Fruit fly (Drosophila melanogaster) whole organism, embryonic: ENCODE measurements around the gene Arv1.
A peak's percentile ranks its signal among the peaks of the same experiment; 100 is the strongest.

Source experiments
- CG1024 ChIP-seq: fragments of 200-800 bp; sonication (Bioruptor generic); IDR thresholded peaks from 2 replicates; pipeline ENCODE4 v1.3.6; 2022; ENCODE audit warnings: missing biosample characterization, missing genetic modification characterization
- CG10267 ChIP-seq: fragments of 200-800 bp; sonication (Bioruptor generic); optimal IDR thresholded peaks from 2 replicates; lab custom pipeline; 2018; ENCODE audit warnings: missing biosample characterization, mild to moderate bottlenecking, missing genetic modification characterization, moderate library complexity
- CG10366 ChIP-seq: fragments of 200-800 bp; sonication (Bioruptor generic); IDR thresholded peaks from 2 replicates; pipeline ENCODE4 v1.3.6; 2022; ENCODE audit warnings: missing biosample characterization, missing genetic modification characterization
- CG11085 ChIP-seq: fragments of 200-800 bp; sonication (Bioruptor generic); IDR thresholded peaks from 2 replicates; pipeline ENCODE4 v1.3.6; 2022; ENCODE audit warnings: missing biosample characterization, missing genetic modification characterization
- CG11456 ChIP-seq: fragments of 200-800 bp; sonication (Bioruptor generic); IDR thresholded peaks from 3 replicates; pipeline ENCODE4 v1.3.6; 2022; ENCODE audit warnings: missing biosample characterization, missing genetic modification characterization
- CG12219 ChIP-seq: fragments of 200-800 bp; sonication (Bioruptor generic); optimal IDR thresholded peaks from 3 replicates; lab custom pipeline; 2018; ENCODE audit warnings: missing biosample characterization, mild to moderate bottlenecking, missing genetic modification characterization
- CG14014 ChIP-seq: fragments of 200-800 bp; sonication (Bioruptor generic); IDR thresholded peaks from 2 replicates; pipeline ENCODE4 v1.3.6; 2022; ENCODE audit warnings: missing biosample characterization, missing genetic modification characterization
- CG14667 ChIP-seq: fragments of 200-800 bp; sonication (Bioruptor generic); IDR thresholded peaks from 2 replicates; pipeline ENCODE4 v1.3.6; 2022; ENCODE audit warnings: missing biosample characterization, missing genetic modification characterization
- CG15479 ChIP-seq: fragments of 200-800 bp; sonication (Bioruptor generic); optimal IDR thresholded peaks from 3 replicates; lab custom pipeline; 2019; ENCODE audit warnings: missing biosample characterization, mild to moderate bottlenecking, missing genetic modification characterization, moderate library complexity
- CG1647 ChIP-seq: fragments of 200-800 bp; sonication (Bioruptor generic); optimal IDR thresholded peaks from 3 replicates; lab custom pipeline; 2016; ENCODE audit warnings: missing biosample characterization, missing genetic modification characterization
- CG16815 ChIP-seq: fragments of 200-800 bp; sonication (Bioruptor generic); optimal IDR thresholded peaks from 3 replicates; lab custom pipeline; 2017; ENCODE audit warnings: missing biosample characterization, mild to moderate bottlenecking, missing genetic modification characterization
- CG17361 ChIP-seq: fragments of 200-800 bp; sonication (Bioruptor generic); IDR thresholded peaks from 3 replicates; pipeline ENCODE4 v1.3.6; 2022; ENCODE audit warnings: missing biosample characterization, missing genetic modification characterization
- CG17829 ChIP-seq: fragments of 200-800 bp; optimal IDR thresholded peaks from 2 replicates; lab custom pipeline; 2019; ENCODE audit warnings: missing biosample characterization, mild to moderate bottlenecking, missing genetic modification characterization, moderate library complexity
- CG2116 ChIP-seq: fragments of 200-800 bp; sonication (Bioruptor generic); optimal IDR thresholded peaks from 3 replicates; lab custom pipeline; 2018; ENCODE audit warnings: missing biosample characterization, mild to moderate bottlenecking, missing genetic modification characterization
- CG3065 ChIP-seq: fragments of 200-800 bp; sonication (Bioruptor generic); optimal IDR thresholded peaks from 2 replicates; lab custom pipeline; 2016; ENCODE audit warnings: missing biosample characterization, missing genetic modification characterization
- CG31365 ChIP-seq: fragments of 200-800 bp; sonication (Bioruptor generic); optimal IDR thresholded peaks from 2 replicates; lab custom pipeline; 2018; ENCODE audit warnings: missing biosample characterization, mild to moderate bottlenecking, missing genetic modification characterization
- CG3838 ChIP-seq: fragments of 200-800 bp; sonication (Bioruptor generic); optimal IDR thresholded peaks from 3 replicates; lab custom pipeline; 2016; ENCODE audit warnings: missing biosample characterization, missing genetic modification characterization
- CG6272 ChIP-seq: fragments of 200-800 bp; sonication (Bioruptor generic); IDR thresholded peaks from 2 replicates; pipeline ENCODE4 v1.3.6; 2022; ENCODE audit warnings: missing biosample characterization, missing genetic modification characterization
- CG6854 ChIP-seq: fragments of 200-800 bp; sonication (Bioruptor generic); optimal IDR thresholded peaks from 3 replicates; lab custom pipeline; 2017; ENCODE audit warnings: missing biosample characterization, mild to moderate bottlenecking, missing genetic modification characterization
- CG7271 ChIP-seq: fragments of 200-800 bp; sonication (Bioruptor generic); optimal IDR thresholded peaks from 2 replicates; lab custom pipeline; 2018; ENCODE audit warnings: missing biosample characterization, mild to moderate bottlenecking, missing genetic modification characterization, moderate library complexity
- CG7839 ChIP-seq: fragments of 200-800 bp; sonication (Bioruptor generic); optimal IDR thresholded peaks from 3 replicates; lab custom pipeline; 2018; ENCODE audit warnings: missing biosample characterization, mild to moderate bottlenecking, missing genetic modification characterization, moderate library complexity
- CG8765 ChIP-seq: fragments of 200-800 bp; sonication (Bioruptor generic); IDR thresholded peaks from 2 replicates; pipeline ENCODE4 v1.3.6; 2022; ENCODE audit warnings: missing biosample characterization, missing genetic modification characterization
- CG9437 ChIP-seq: fragments of 200-800 bp; sonication (Bioruptor generic); optimal IDR thresholded peaks from 2 replicates; lab custom pipeline; 2018; ENCODE audit warnings: missing biosample characterization, mild to moderate bottlenecking, missing genetic modification characterization
- CG9932 ChIP-seq: fragments of 200-800 bp; sonication (Bioruptor generic); IDR thresholded peaks from 2 replicates; pipeline ENCODE4 v1.3.6; 2022; ENCODE audit warnings: missing biosample characterization, missing genetic modification characterization
- Drgx ChIP-seq: fragments of 200-800 bp; sonication (Bioruptor generic); IDR thresholded peaks from 2 replicates; pipeline ENCODE4 v1.3.6; 2022; ENCODE audit warnings: missing biosample characterization, missing genetic modification characterization
- Hand ChIP-seq: fragments of 200-800 bp; sonication (Bioruptor generic); optimal IDR thresholded peaks from 2 replicates; lab custom pipeline; 2017; ENCODE audit warnings: mild to moderate bottlenecking, missing biosample characterization, missing genetic modification reagents, missing genetic modification characterization
- Hmx ChIP-seq: fragments of 200-800 bp; sonication (Bioruptor generic); optimal IDR thresholded peaks from 2 replicates; lab custom pipeline; 2016; ENCODE audit warnings: missing biosample characterization, missing genetic modification characterization
- Hr51 ChIP-seq, 2 experiments: fragments of 200-800 bp; sonication (Bioruptor generic); optimal IDR thresholded peaks; 2 replicates in 1 of 2; 3 replicates in 1 of 2; lab custom pipeline; 2016 to 2018; ENCODE audit warnings: missing biosample characterization in 2 of 2, missing genetic modification characterization in 2 of 2, mild to moderate bottlenecking in 1 of 2, moderate library complexity in 1 of 2
- Mad ChIP-seq: fragments of 200-800 bp; sonication (Bioruptor generic); optimal IDR thresholded peaks from 2 replicates; lab custom pipeline; 2016; ENCODE audit warnings: missing biosample characterization, missing genetic modification characterization
- Nf-YB ChIP-seq: fragments of 200-800 bp; sonication (Bioruptor generic); optimal IDR thresholded peaks from 3 replicates; lab custom pipeline; 2019; ENCODE audit warnings: missing biosample characterization, mild to moderate bottlenecking, missing genetic modification characterization, moderate library complexity
- Oaz ChIP-seq: fragments of 200-800 bp; sonication (Bioruptor generic); IDR thresholded peaks from 2 replicates; pipeline ENCODE4 v1.3.6; 2022; ENCODE audit warnings: missing biosample characterization, missing genetic modification characterization
- Ptx1 ChIP-seq: fragments of 200-800 bp; sonication (Bioruptor generic); IDR thresholded peaks from 2 replicates; pipeline ENCODE4 v1.3.6; 2022; ENCODE audit warnings: missing biosample characterization, missing genetic modification characterization
- Sox102F ChIP-seq: fragments of 200-800 bp; sonication (Bioruptor generic); optimal IDR thresholded peaks from 2 replicates; lab custom pipeline; 2018; ENCODE audit warnings: missing biosample characterization, mild to moderate bottlenecking, missing genetic modification characterization, moderate library complexity
- Xbp1 ChIP-seq: fragments of 200-800 bp; sonication (Bioruptor generic); optimal IDR thresholded peaks from 3 replicates; lab custom pipeline; 2016; ENCODE audit warnings: missing biosample characterization, mild to moderate bottlenecking, missing genetic modification characterization
- ato ChIP-seq: fragments of 200-800 bp; sonication (Bioruptor generic); IDR thresholded peaks from 2 replicates; pipeline ENCODE4 v1.3.6; 2022; ENCODE audit warnings: missing biosample characterization, missing genetic modification characterization; ENCODE audit not compliant: partially characterized antibody
- bcd ChIP-seq: fragments of 200-800 bp; sonication (Bioruptor generic); optimal IDR thresholded peaks from 2 replicates; lab custom pipeline; 2017; ENCODE audit warnings: missing biosample characterization, mild to moderate bottlenecking, missing genetic modification characterization
- btn ChIP-seq: fragments of 200-800 bp; sonication (Bioruptor generic); optimal IDR thresholded peaks from 2 replicates; lab custom pipeline; 2016; ENCODE audit warnings: missing biosample characterization, missing genetic modification characterization
- chinmo ChIP-seq: fragments of 200-800 bp; sonication (Bioruptor generic); IDR thresholded peaks from 4 replicates; pipeline ENCODE4 v1.3.6; 2022; ENCODE audit warnings: missing biosample characterization, missing genetic modification characterization; ENCODE audit not compliant: partially characterized antibody
- crc ChIP-seq: fragments of 200-800 bp; sonication (Bioruptor generic); optimal IDR thresholded peaks from 2 replicates; lab custom pipeline; 2016; ENCODE audit warnings: missing biosample characterization, missing genetic modification characterization
- dmrt99B ChIP-seq: fragments of 200-800 bp; sonication (Bioruptor generic); optimal IDR thresholded peaks from 2 replicates; lab custom pipeline; 2018; ENCODE audit warnings: missing biosample characterization, mild to moderate bottlenecking, missing genetic modification characterization, moderate library complexity
- her ChIP-seq: fragments of 200-800 bp; sonication (Bioruptor generic); optimal IDR thresholded peaks from 2 replicates; lab custom pipeline; 2016; ENCODE audit warnings: missing biosample characterization, missing genetic modification characterization
- org-1 ChIP-seq: fragments of 200-800 bp; sonication (Bioruptor generic); optimal IDR thresholded peaks from 2 replicates; lab custom pipeline; 2017; ENCODE audit warnings: missing biosample characterization, missing genetic modification characterization
- pb ChIP-seq: fragments of 200-800 bp; sonication (Bioruptor generic); optimal IDR thresholded peaks from 3 replicates; lab custom pipeline; 2016; ENCODE audit warnings: missing biosample characterization, missing genetic modification characterization
- repo ChIP-seq: fragments of 200-800 bp; sonication (Bioruptor generic); optimal IDR thresholded peaks from 2 replicates; lab custom pipeline; 2016; ENCODE audit warnings: missing biosample characterization, missing genetic modification characterization
- seq ChIP-seq: fragments of 200-800 bp; sonication (Bioruptor generic); IDR thresholded peaks from 2 replicates; pipeline ENCODE4 v1.3.6; 2022; ENCODE audit warnings: missing biosample characterization, missing genetic modification characterization
- sim ChIP-seq: fragments of 200-800 bp; sonication (Bioruptor generic); IDR thresholded peaks from 2 replicates; pipeline ENCODE4 v1.3.6; 2022; ENCODE audit warnings: missing biosample characterization, missing genetic modification characterization
- sob ChIP-seq: fragments of 200-800 bp; sonication (Bioruptor generic); IDR thresholded peaks from 2 replicates; pipeline ENCODE4 v1.3.6; 2022; ENCODE audit warnings: missing biosample characterization, missing genetic modification characterization
- tgo ChIP-seq: fragments of 200-800 bp; sonication (Bioruptor generic); IDR thresholded peaks from 3 replicates; pipeline ENCODE4 v1.3.6; 2022; ENCODE audit warnings: missing biosample characterization, missing genetic modification characterization
- tx ChIP-seq: fragments of 200-800 bp; sonication (Bioruptor generic); optimal IDR thresholded peaks from 2 replicates; lab custom pipeline; 2016; ENCODE audit warnings: missing biosample characterization, missing genetic modification characterization
- zen ChIP-seq: fragments of 200-800 bp; sonication (Bioruptor generic); optimal IDR thresholded peaks from 3 replicates; lab custom pipeline; 2018; ENCODE audit warnings: missing biosample characterization, mild to moderate bottlenecking, missing genetic modification characterization, moderate library complexity

Gene Arv1

dm6 chr3L:21507354-21507928, 21.7 kb downstream of the Arv1 start, which contains the start of the genes Glg1 and M6 (continued):
- no peak for TF ChIP-seq sim (GFP tag; lab: Robert Waterston, UW)
- TF ChIP-seq tgo (GFP tag; lab: Robert Waterston, UW), result peak; percentile 52
- TF ChIP-seq crc (GFP tag; lab: Kevin White, UChicago), result no peak
- TF ChIP-seq chinmo (GFP tag; lab: Robert Waterston, UW), result peak; percentile 93; the same call in 3 of the 4 replicates
- TF ChIP-seq tx (GFP tag; lab: Kevin White, UChicago), result peak; percentile 36
- peak; percentile 61 for TF ChIP-seq Ptx1 (GFP tag; lab: Robert Waterston, UW)
- peak; percentile 75 for TF ChIP-seq Xbp1 (GFP tag; lab: Kevin White, UChicago)
- TF ChIP-seq repo (GFP tag; lab: Kevin White, UChicago), result no peak
- peak; percentile 15; the same call in 1 of the 2 replicates for TF ChIP-seq CG14667 (GFP tag; lab: Robert Waterston, UW)
- TF ChIP-seq her (GFP tag; lab: Kevin White, UChicago), result no peak
- peak; percentile 70 for TF ChIP-seq CG10267 (tag; lab: Kevin White, UChicago)
- peak; percentile 38 for TF ChIP-seq CG9437 (GFP tag; lab: Kevin White, UChicago)
- peak; percentile 80 for TF ChIP-seq CG2116 (GFP tag; lab: Kevin White, UChicago)
- TF ChIP-seq Hr51 (GFP tag; optimal IDR thresholded peaks at IDR 0.05; lab: Kevin White, UChicago), result peak; percentile 55 to 62
- TF ChIP-seq Drgx (GFP tag; lab: Robert Waterston, UW), result no peak
- peak; percentile 83 for TF ChIP-seq CG9932 (GFP tag; lab: Robert Waterston, UW)
- TF ChIP-seq Nf-YB (GFP tag; lab: Kevin White, UChicago), result peak; percentile 33
- peak; percentile 42 for TF ChIP-seq CG1647 (GFP tag; lab: Kevin White, UChicago)
- TF ChIP-seq pb (GFP tag; lab: Kevin White, UChicago), result peak; percentile 56
- TF ChIP-seq CG31365, result no peak
- TF ChIP-seq Hmx (GFP tag; lab: Kevin White, UChicago), result no peak
- peak; percentile 69 for TF ChIP-seq sob (GFP tag; lab: Robert Waterston, UW)
- TF ChIP-seq seq (GFP tag; lab: Robert Waterston, UW), result no peak
- TF ChIP-seq ato (GFP tag; lab: Robert Waterston, UW), result peak; percentile 89
- peak; percentile 74 for TF ChIP-seq CG17829 (tag; lab: Kevin White, UChicago)
- TF ChIP-seq zen (tag; lab: Kevin White, UChicago), result peak; percentile 72
- peak; percentile 43 for TF ChIP-seq CG16815 (GFP tag; lab: Kevin White, UChicago)
- TF ChIP-seq dmrt99B, result peak; percentile 55
- peak; percentile 60 for TF ChIP-seq Sox102F (GFP tag; lab: Kevin White, UChicago)
- TF ChIP-seq CG3838 (GFP tag; lab: Kevin White, UChicago), result peak; percentile 43
- no peak for TF ChIP-seq btn (GFP tag; lab: Kevin White, UChicago)
- peak; percentile 49; the same call in 1 of the 2 replicates for TF ChIP-seq CG14014
- no peak for TF ChIP-seq CG3065 (GFP tag; lab: Kevin White, UChicago)
- no peak for TF ChIP-seq Oaz (GFP tag; lab: Robert Waterston, UW)
- peak; percentile 84 for TF ChIP-seq CG17361
- no peak for TF ChIP-seq Hand (GFP tag; lab: Kevin White, UChicago)
- TF ChIP-seq CG11085 (GFP tag; lab: Robert Waterston, UW), result peak; percentile 36; the same call in 1 of the 2 replicates
- TF ChIP-seq CG12219 (GFP tag; lab: Kevin White, UChicago), result peak; percentile 31
- TF ChIP-seq org-1 (GFP tag; lab: Kevin White, UChicago), result peak; percentile 31
- peak; percentile 70 for TF ChIP-seq CG7839 (tag; lab: Kevin White, UChicago)
- peak; percentile 54; the same call in 1 of the 2 replicates for TF ChIP-seq CG10366 (GFP tag; lab: Robert Waterston, UW)
- no peak for TF ChIP-seq CG15479
- peak; percentile 71; the same call in 1 of the 3 replicates for TF ChIP-seq CG11456 (GFP tag; lab: Robert Waterston, UW)
- TF ChIP-seq CG8765 (GFP tag; lab: Robert Waterston, UW), result no peak
- TF ChIP-seq bcd (GFP tag; lab: Kevin White, UChicago), result peak; percentile 88
- no peak for TF ChIP-seq CG6854 (GFP tag; lab: Kevin White, UChicago)
- TF ChIP-seq CG7271 (tag; lab: Kevin White, UChicago), result no peak
- peak; percentile 25 for TF ChIP-seq Mad
- TF ChIP-seq CG1024 (GFP tag; lab: Robert Waterston, UW), result peak; percentile 33; the same call in 1 of the 2 replicates
- peak; percentile 30; the same call in 1 of the 2 replicates for TF ChIP-seq CG6272 (GFP tag; lab: Robert Waterston, UW)
